Worm (Caenorhabditis elegans) whole organism, late embryonic: Measurements from ENCODE around the gene srd-27.

Source experiments
- C38D4.7 ChIP-seq: fragments of 200-800 bp; sonication (Bioruptor generic); optimal IDR thresholded peaks from 2 replicates; lab custom pipeline; 2018; ENCODE audit warnings: mild to moderate bottlenecking, missing genetic modification characterization, moderate library complexity, missing compliant biosample characterization
- F13H6.1 ChIP-seq: sonication (generic microtip); optimal IDR thresholded peaks from 2 replicates; lab custom pipeline; 2016; ENCODE audit warnings: missing genetic modification characterization, missing compliant biosample characterization
- K02D7.2 ChIP-seq: sonication (generic microtip); optimal IDR thresholded peaks from 2 replicates; lab custom pipeline; 2017; ENCODE audit warnings: mild to moderate bottlenecking, missing genetic modification characterization, missing compliant biosample characterization
- K09A11.1 ChIP-seq: sonication (generic microtip); optimal IDR thresholded peaks from 2 replicates; lab custom pipeline; 2017; ENCODE audit warnings: antibody characterized with exemption, mild to moderate bottlenecking, missing genetic modification characterization, missing compliant biosample characterization; ENCODE audit not compliant: insufficient read depth
- ahr-1 ChIP-seq: sonication (generic microtip); optimal IDR thresholded peaks from 2 replicates; lab custom pipeline; 2016; ENCODE audit warnings: missing genetic modification characterization, missing compliant biosample characterization
- ama-1 ChIP-seq: fragments of 150-350 bp; optimal IDR thresholded peaks from 2 replicates; lab custom pipeline; 2014
- ceh-14 ChIP-seq: sonication (generic microtip); optimal IDR thresholded peaks from 2 replicates; lab custom pipeline; 2016; ENCODE audit warnings: missing genotype, missing genetic modification characterization, missing compliant biosample characterization
- ceh-18 ChIP-seq: sonication (generic microtip); optimal IDR thresholded peaks from 2 replicates; lab custom pipeline; 2016; ENCODE audit warnings: missing genetic modification characterization, missing compliant biosample characterization
- ceh-22 ChIP-seq: sonication (generic microtip); optimal IDR thresholded peaks from 2 replicates; lab custom pipeline; 2017; ENCODE audit warnings: missing biosample characterization, missing genetic modification characterization
- ceh-30 ChIP-seq: fragments of 150-350 bp; optimal IDR thresholded peaks from 2 replicates; lab custom pipeline; 2014; ENCODE audit warnings: missing biosample characterization, missing genetic modification characterization
- ceh-31 ChIP-seq: sonication (generic microtip); optimal IDR thresholded peaks from 2 replicates; lab custom pipeline; 2016; ENCODE audit warnings: missing genetic modification characterization, missing compliant biosample characterization
- ceh-45 ChIP-seq: fragments of 200-800 bp; sonication (Bioruptor generic); IDR thresholded peaks from 2 replicates; pipeline ENCODE4 v1.3.6; 2022; ENCODE audit warnings: missing genetic modification reagents, missing genetic modification characterization, missing compliant biosample characterization
- ceh-48 ChIP-seq: sonication (generic microtip); optimal IDR thresholded peaks from 2 replicates; lab custom pipeline; 2016; ENCODE audit warnings: missing genetic modification characterization, inconsistent platforms, missing compliant biosample characterization
- ceh-6 ChIP-seq: fragments of 200-800 bp; sonication (Bioruptor generic); optimal IDR thresholded peaks from 2 replicates; lab custom pipeline; 2018; ENCODE audit warnings: mild to moderate bottlenecking, missing genetic modification characterization, missing compliant biosample characterization
- ceh-9 ChIP-seq: sonication (generic microtip); optimal IDR thresholded peaks from 2 replicates; lab custom pipeline; 2016; ENCODE audit warnings: mild to moderate bottlenecking, missing genetic modification characterization, inconsistent platforms, missing compliant biosample characterization
- che-1 ChIP-seq: sonication (generic microtip); optimal IDR thresholded peaks from 2 replicates; lab custom pipeline; 2016; ENCODE audit warnings: mild to moderate bottlenecking, missing genetic modification characterization, missing compliant biosample characterization
- fkh-6 ChIP-seq: sonication (generic microtip); optimal IDR thresholded peaks from 2 replicates; lab custom pipeline; 2016; ENCODE audit warnings: missing genetic modification characterization, missing compliant biosample characterization
- hlh-8 ChIP-seq: sonication (generic microtip); optimal IDR thresholded peaks from 2 replicates; lab custom pipeline; 2016; ENCODE audit warnings: missing genotype, missing genetic modification characterization, missing compliant biosample characterization
- lim-6 ChIP-seq: sonication (generic microtip); optimal IDR thresholded peaks from 2 replicates; lab custom pipeline; 2016; ENCODE audit warnings: missing genetic modification characterization, missing compliant biosample characterization
- mec-3 ChIP-seq: sonication (generic microtip); optimal IDR thresholded peaks from 2 replicates; lab custom pipeline; 2016; ENCODE audit warnings: borderline replicate concordance, missing genetic modification characterization, missing compliant biosample characterization
- nfya-1 ChIP-seq: sonication (generic microtip); optimal IDR thresholded peaks from 2 replicates; lab custom pipeline; 2017; ENCODE audit warnings: missing genetic modification characterization, mild to moderate bottlenecking, missing compliant biosample characterization, antibody characterized with exemption, moderate library complexity
- nhr-232 ChIP-seq: sonication (generic microtip); optimal IDR thresholded peaks from 2 replicates; lab custom pipeline; 2016; ENCODE audit warnings: missing genetic modification characterization, missing compliant biosample characterization
- npax-4 ChIP-seq: sonication (generic microtip); optimal IDR thresholded peaks from 2 replicates; lab custom pipeline; 2016; ENCODE audit warnings: missing genetic modification characterization, missing compliant biosample characterization
- odd-2 ChIP-seq: sonication (generic microtip); optimal IDR thresholded peaks from 2 replicates; lab custom pipeline; 2017; ENCODE audit warnings: antibody characterized with exemption, mild to moderate bottlenecking, missing genetic modification characterization, missing compliant biosample characterization
- pat-9 ChIP-seq: fragments of 200-800 bp; sonication (Bioruptor generic); optimal IDR thresholded peaks from 2 replicates; lab custom pipeline; 2018; ENCODE audit warnings: mild to moderate bottlenecking, missing genetic modification characterization, moderate library complexity, missing compliant biosample characterization
- pax-1 ChIP-seq: fragments of 150-350 bp; optimal IDR thresholded peaks from 2 replicates; lab custom pipeline; 2014; ENCODE audit warnings: missing biosample characterization, missing genetic modification characterization
- pha-2 ChIP-seq: sonication (generic microtip); optimal IDR thresholded peaks from 2 replicates; lab custom pipeline; 2017; ENCODE audit warnings: mild to moderate bottlenecking, missing genetic modification characterization, missing compliant biosample characterization
- pqm-1 ChIP-seq: sonication (generic microtip); optimal IDR thresholded peaks from 2 replicates; lab custom pipeline; 2016; ENCODE audit warnings: missing genetic modification characterization, missing compliant biosample characterization
- rnt-1 ChIP-seq: sonication (generic microtip); optimal IDR thresholded peaks from 2 replicates; lab custom pipeline; 2016; ENCODE audit warnings: missing genetic modification characterization, missing compliant biosample characterization
- syd-9 ChIP-seq: sonication (generic microtip); optimal IDR thresholded peaks from 2 replicates; lab custom pipeline; 2016; ENCODE audit warnings: mild to moderate bottlenecking, missing genetic modification characterization, moderate library complexity, missing compliant biosample characterization
- tbx-7 ChIP-seq: sonication (generic microtip); optimal IDR thresholded peaks from 2 replicates; lab custom pipeline; 2016; ENCODE audit warnings: missing genotype, missing genetic modification characterization, missing compliant biosample characterization
- ttx-3 ChIP-seq: sonication (generic microtip); optimal IDR thresholded peaks from 2 replicates; lab custom pipeline; 2016; ENCODE audit warnings: missing genetic modification reagents, missing genetic modification characterization, missing compliant biosample characterization
- unc-42 ChIP-seq: sonication (generic microtip); optimal IDR thresholded peaks from 2 replicates; lab custom pipeline; 2016; ENCODE audit warnings: missing genotype, missing genetic modification characterization, missing compliant biosample characterization
- zip-5 ChIP-seq: sonication (generic microtip); optimal IDR thresholded peaks from 2 replicates; lab custom pipeline; 2016; ENCODE audit warnings: missing genetic modification characterization, missing compliant biosample characterization
- ztf-16 ChIP-seq: sonication (generic microtip); optimal IDR thresholded peaks from 2 replicates; lab custom pipeline; 2017; ENCODE audit warnings: missing genetic modification characterization, missing compliant biosample characterization

Gene srd-27

DNA sequence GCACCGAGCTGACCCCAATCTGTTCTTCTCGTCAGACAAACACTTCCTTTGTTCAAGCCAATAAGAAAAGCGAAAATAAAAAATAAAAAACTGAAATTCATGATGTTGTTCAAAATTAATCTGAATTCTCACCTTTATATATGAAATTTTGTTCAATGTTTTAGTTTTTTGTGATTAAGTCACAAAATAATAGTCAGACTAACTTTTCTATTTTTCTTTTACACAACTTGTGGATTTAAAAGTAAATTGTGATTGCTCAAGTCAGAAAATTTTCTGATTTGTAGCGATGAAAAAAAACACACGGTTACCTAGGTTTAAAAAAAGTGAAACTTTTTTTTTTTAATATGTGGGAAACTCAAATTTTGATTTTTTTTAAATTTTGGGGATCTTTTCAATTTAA, 14.6 kb downstream of the srd-27 start, which contains the start of gene abf-3:
Gene abf-3 (minus strand): TSS at position 101 of the 400 bp plus-strand sequence.
- TF ChIP-seq F13H6.1 (tag; lab: Kevin White, UChicago) (no peak), ceh-45 (GFP tag; lab: Robert Waterston, UW) (no peak), nhr-232 (tag; lab: Kevin White, UChicago) (no peak), rnt-1 (tag; lab: Kevin White, UChicago) (no peak), tbx-7 (no peak), mec-3 (no peak), pha-2 (tag; lab: Kevin White, UChicago) (no peak), pat-9 (tag; lab: Kevin White, UChicago) (no peak), odd-2 (tag; lab: Kevin White, UChicago) (no peak), ttx-3 (no peak), C38D4.7 (GFP tag; lab: Kevin White, UChicago) (no peak), K09A11.1 (tag; lab: Kevin White, UChicago) (no peak), ztf-16 (tag; lab: Kevin White, UChicago) (no peak), ceh-18 (no peak)

DNA sequence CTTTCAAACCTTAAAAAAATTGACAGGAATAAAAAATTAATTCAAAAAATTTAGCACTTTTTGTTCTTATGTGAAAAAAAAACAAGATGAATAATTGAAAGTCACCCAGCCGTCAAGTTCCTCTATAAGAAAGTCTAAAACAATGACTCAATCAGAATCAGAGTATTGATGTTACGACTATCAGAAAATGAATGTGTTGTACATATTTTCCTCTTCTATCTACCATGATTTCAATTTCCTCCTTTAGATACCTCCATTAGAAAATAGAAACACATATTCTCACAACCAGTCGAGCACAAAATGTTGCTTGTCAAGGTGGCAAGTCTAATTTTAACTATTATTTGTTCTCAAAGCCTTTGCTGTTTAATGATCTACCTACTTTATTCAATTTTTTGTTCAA, 16.8 kb downstream of the srd-27 start, which contains the start of gene srbc-48:
Gene srbc-48 (plus strand): TSS at position 301 of the 400 bp plus-strand sequence.
- no peak for TF ChIP-seq mec-3
- TF ChIP-seq ceh-9 (tag; lab: Kevin White, UChicago), result no peak
- no peak for TF ChIP-seq nhr-232 (tag; lab: Kevin White, UChicago)
- TF ChIP-seq, all 69 proteins: peak for 0

DNA sequence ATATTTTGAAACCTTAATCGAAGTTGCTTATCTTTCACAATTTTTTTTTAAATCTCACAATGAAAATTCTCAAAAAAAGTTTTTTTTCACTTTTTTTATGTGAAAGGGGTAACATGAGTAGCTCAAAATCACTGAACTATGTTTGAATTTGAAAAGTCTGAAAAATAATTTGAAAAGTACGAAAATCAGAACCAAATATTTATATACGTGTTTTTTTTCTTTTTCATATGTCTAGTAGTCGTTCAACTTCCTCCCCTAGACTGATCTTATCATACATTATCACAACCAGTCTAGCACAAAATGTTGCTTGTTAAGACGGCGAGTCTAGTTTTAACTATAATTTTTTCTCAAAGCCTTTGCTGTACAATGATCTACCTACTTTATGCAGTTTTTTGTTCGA, 18.2 kb downstream of the srd-27 start, which contains the start of gene srbc-49:
Gene srbc-49 (plus strand): TSS at position 301 of the 400 bp plus-strand sequence.
- TF ChIP-seq ceh-22 (tag; lab: Kevin White, UChicago), result no peak
- no peak for TF ChIP-seq ama-1
- TF ChIP-seq nfya-1 (tag; lab: Kevin White, UChicago), result no peak
- TF ChIP-seq ceh-9 (tag; lab: Kevin White, UChicago), result no peak
- no peak for TF ChIP-seq K02D7.2 (tag; lab: Kevin White, UChicago)
- TF ChIP-seq F13H6.1 (tag; lab: Kevin White, UChicago), result no peak
- no peak for TF ChIP-seq ceh-31 (tag; lab: Kevin White, UChicago)
- no peak for TF ChIP-seq ahr-1
- TF ChIP-seq, all 69 proteins: peak for 0

DNA sequence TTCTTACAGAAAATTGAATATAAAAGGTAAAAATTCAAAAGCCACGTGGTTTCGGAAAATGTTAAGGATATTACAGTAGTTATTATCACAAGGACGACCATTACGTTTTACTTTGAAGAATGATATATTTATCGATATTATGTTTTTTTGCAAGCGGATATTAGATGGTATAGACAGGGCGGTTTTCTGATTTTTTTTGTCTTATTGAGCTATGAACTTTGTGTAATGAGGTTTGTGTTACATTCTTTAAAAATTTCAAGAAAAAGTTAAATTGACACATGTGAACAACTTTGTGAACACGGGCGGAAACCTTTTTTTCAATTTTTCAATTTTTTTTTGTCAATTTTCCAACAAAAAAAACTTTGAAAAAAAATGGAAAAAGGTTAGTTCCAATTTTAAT, 21.7 kb downstream of the srd-27 start, which contains the start of gene srbc-50:
Gene srbc-50 (minus strand): TSS at position 101 of the 400 bp plus-strand sequence.
- TF ChIP-seq ceh-9 (tag; lab: Kevin White, UChicago), result no peak
- TF ChIP-seq ceh-30 (tag; lab: Kevin White, UChicago), result no peak
- no peak for TF ChIP-seq npax-4 (tag; lab: Kevin White, UChicago)
- TF ChIP-seq ceh-48, result no peak
- no peak for TF ChIP-seq ceh-31 (tag; lab: Kevin White, UChicago)
- no peak for TF ChIP-seq unc-42 (tag; lab: Kevin White, UChicago)
- TF ChIP-seq pqm-1 (tag; lab: Kevin White, UChicago), result no peak
- no peak for TF ChIP-seq mec-3
- no peak for TF ChIP-seq pax-1 (tag; lab: Kevin White, UChicago)
- no peak for TF ChIP-seq pha-2 (tag; lab: Kevin White, UChicago)
- no peak for TF ChIP-seq ceh-6 (GFP tag; lab: Kevin White, UChicago)
- TF ChIP-seq ceh-14 (tag; lab: Kevin White, UChicago), result no peak
- no peak for TF ChIP-seq lim-6 (tag; lab: Kevin White, UChicago)
- TF ChIP-seq K09A11.1 (tag; lab: Kevin White, UChicago), result no peak

DNA sequence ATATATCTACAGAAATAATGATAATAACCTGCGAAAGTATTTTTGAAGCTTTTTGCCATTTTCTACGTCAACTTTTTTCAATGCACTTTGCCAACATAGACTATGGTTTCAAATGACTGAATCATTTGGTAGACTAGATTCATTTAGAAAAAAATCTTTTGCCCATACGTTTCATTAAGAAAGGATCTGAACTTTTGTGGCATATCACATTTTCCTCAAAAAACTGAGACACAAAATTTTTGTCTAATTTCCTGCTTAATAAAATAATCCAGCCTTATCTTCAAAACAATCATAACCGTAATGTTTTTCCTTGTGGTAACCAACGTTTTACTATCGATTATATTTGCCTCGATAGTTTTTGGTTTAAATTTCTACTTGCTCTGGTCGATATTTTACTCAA, 22.9 kb downstream of the srd-27 start, which contains the start of gene srbc-51:
Gene srbc-51 (plus strand): TSS at position 301 of the 400 bp plus-strand sequence.
- TF ChIP-seq ttx-3 (no peak), tbx-7 (no peak), syd-9 (tag; lab: Kevin White, UChicago) (no peak), C38D4.7 (GFP tag; lab: Kevin White, UChicago) (no peak), ceh-9 (tag; lab: Kevin White, UChicago) (no peak), ceh-48 (no peak), ama-1 (no peak), zip-5 (tag; lab: Kevin White, UChicago) (no peak), fkh-6 (no peak), hlh-8 (no peak), che-1 (no peak), K09A11.1 (tag; lab: Kevin White, UChicago) (no peak), pha-2 (tag; lab: Kevin White, UChicago) (no peak), ceh-22 (tag; lab: Kevin White, UChicago) (no peak)
